Worm (Caenorhabditis elegans): ENCODE measurements around the gene B0393.5.

- TF ChIP-seq unc-39 (tag; optimal IDR thresholded peaks at IDR 0.05) (no peak), aly-2 (tag; optimal IDR thresholded peaks at IDR 0.05) (no peak)
Measured at ce11 chrIII:4754001-4754561, 11.5 kb upstream of the B0393.5 start, which contains the start of the genes rps-0 and rbg-3.
